Fruit fly (Drosophila melanogaster): ENCODE data around the gene Mst84B.

Mst84B gene

dm6 chr3R:7089522-7090336 lies 27.8 kb downstream of the Mst84B start (continued):
- TF ChIP-seq Oli (tag; optimal IDR thresholded peaks at IDR 0.05) (no peak), kni (GFP tag; optimal IDR thresholded peaks at IDR 0.05) (peak; percentile 84), Sry-δ (GFP tag; optimal IDR thresholded peaks at IDR 0.05) (no peak), ranshi (GFP tag; IDR thresholded peaks at IDR 0.05) (no peak), CG33557 (GFP tag; optimal IDR thresholded peaks at IDR 0.05) (no peak), CG3065 (GFP tag; optimal IDR thresholded peaks at IDR 0.05) (no peak), CG43689 (GFP tag; IDR thresholded peaks at IDR 0.05) (no peak), nmo (GFP tag; optimal IDR thresholded peaks at IDR 0.05) (no peak), NfI (GFP tag; optimal IDR thresholded peaks at IDR 0.05) (no peak), CG8478 (optimal IDR thresholded peaks at IDR 0.05) (no peak), CG17612 (GFP tag; IDR thresholded peaks at IDR 0.05) (no peak), org-1 (GFP tag; optimal IDR thresholded peaks at IDR 0.05) (no peak), HLHmδ (GFP tag; optimal IDR thresholded peaks at IDR 0.05) (peak; percentile 61), exex (tag; optimal IDR thresholded peaks at IDR 0.05) (no peak), CG12744 (GFP tag; optimal IDR thresholded peaks at IDR 0.05) (no peak), CG13624 (GFP tag; optimal IDR thresholded peaks at IDR 0.05) (no peak), hbn (GFP tag; IDR thresholded peaks at IDR 0.05; ENCODE audit: partially characterized antibody) (no peak), Scr (GFP tag; IDR thresholded peaks at IDR 0.05; ENCODE audit: partially characterized antibody) (no peak), CG17829 (tag; optimal IDR thresholded peaks at IDR 0.05) (peak; percentile 27), Dll (GFP tag; IDR thresholded peaks at IDR 0.05; ENCODE audit: partially characterized antibody) (no peak), sd (tag; optimal IDR thresholded peaks at IDR 0.05) (peak; percentile 34), CG9817 (tag; optimal IDR thresholded peaks at IDR 0.05) (no peak), row (GFP tag; IDR thresholded peaks at IDR 0.05) (no peak), Chrac-16 (GFP tag; optimal IDR thresholded peaks at IDR 0.05) (no peak), CG17385 (GFP tag; optimal IDR thresholded peaks at IDR 0.05) (no peak), lola (GFP tag; optimal IDR thresholded peaks at IDR 0.05) (peak in 1 of 3 experiments; percentile 32), Stat92E (GFP tag; optimal IDR thresholded peaks at IDR 0.05) (no peak), bowl (GFP tag; IDR thresholded peaks at IDR 0.05) (no peak), ro (GFP tag; IDR thresholded peaks at IDR 0.05) (no peak), Fer3 (tag; optimal IDR thresholded peaks at IDR 0.05) (no peak), bcd (GFP tag; optimal IDR thresholded peaks at IDR 0.05) (no peak), gfzf (GFP tag; optimal IDR thresholded peaks at IDR 0.05) (no peak), CG7839 (tag; optimal IDR thresholded peaks at IDR 0.05) (no peak), Mes4 (GFP tag; optimal IDR thresholded peaks at IDR 0.05) (no peak), Sox102F (GFP tag; optimal IDR thresholded peaks at IDR 0.05) (no peak), gt (GFP tag; IDR thresholded peaks at IDR 0.05) (no peak), lab (GFP tag; optimal IDR thresholded peaks at IDR 0.05) (no peak), CG4404 (GFP tag; IDR thresholded peaks at IDR 0.05) (no peak), cas (GFP tag; IDR thresholded peaks at IDR 0.05) (no peak), CG9609 (GFP tag; optimal IDR thresholded peaks at IDR 0.05) (no peak), Dref (GFP tag; IDR thresholded peaks at IDR 0.05) (no peak), HLH4C (GFP tag; IDR thresholded peaks at IDR 0.05; ENCODE audit: partially characterized antibody) (no peak), fu2 (GFP tag; optimal IDR thresholded peaks at IDR 0.05) (no peak), nerfin-2 (GFP tag; IDR thresholded peaks at IDR 0.05; ENCODE audit: partially characterized antibody) (no peak), CG34422 (GFP tag; IDR thresholded peaks at IDR 0.05) (peak; percentile 70; the same call in 1 of the 3 replicates), MBD-R2 (GFP tag; IDR thresholded peaks at IDR 0.05) (peak; percentile 40; the same call in 1 of the 2 replicates), tx (GFP tag; optimal IDR thresholded peaks at IDR 0.05) (peak; percentile 31), Dip2 (GFP tag; IDR thresholded peaks at IDR 0.05) (no peak), Optix (GFP tag; IDR thresholded peaks at IDR 0.05) (no peak)

All from whole organism, embryonic.